Fruit fly (Drosophila melanogaster) whole organism: Measurements from ENCODE around the gene Cpr67Fb.

ENCODE experiments used
- CG8478 ChIP-seq: fragments of >200 bp; optimal IDR thresholded peaks from 2 replicates; lab custom pipeline; 2018; ENCODE audit warnings: inconsistent platforms
- Dll ChIP-seq: fragments of >200 bp; optimal IDR thresholded peaks from 2 replicates; lab custom pipeline; 2017
- EcR ChIP-seq, 2 experiments: fragments of >200 bp; optimal IDR thresholded peaks; 2 replicates each; lab custom pipeline; 2017; ENCODE audit warnings: missing biosample characterization in 2 of 2, missing genetic modification characterization in 2 of 2, missing genetic modification reagents in 2 of 2
- pan ChIP-seq: fragments of >200 bp; optimal IDR thresholded peaks from 2 replicates; lab custom pipeline; 2017
- psq ChIP-seq: fragments of >200 bp; optimal IDR thresholded peaks from 2 replicates; lab custom pipeline; 2017
- usp ChIP-seq: fragments of >200 bp; optimal IDR thresholded peaks from 2 replicates; lab custom pipeline; 2017; ENCODE audit warnings: missing biosample characterization, missing genetic modification characterization, mixed read lengths

DNA sequence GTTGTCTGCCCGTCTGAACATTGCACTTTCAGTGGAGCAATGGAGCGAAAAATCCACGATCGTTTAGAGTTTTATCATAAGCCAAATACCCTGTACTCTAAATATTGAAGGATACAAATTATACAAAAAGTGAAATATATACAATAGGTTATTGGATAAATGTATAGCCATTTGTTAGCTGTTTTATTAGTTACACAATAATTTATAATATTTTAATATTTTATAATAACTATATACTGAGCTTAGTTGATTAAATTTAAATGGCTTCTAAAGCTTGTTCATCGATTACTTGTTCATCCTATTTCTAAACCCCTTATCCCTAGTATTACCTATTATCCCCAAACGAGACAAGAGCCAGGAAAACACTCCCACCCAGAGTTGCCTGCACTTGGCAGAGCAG is 29.0 kb downstream of the Cpr67Fb start:
- no peak for TF ChIP-seq pan (lab: Kevin White, UChicago)
- no peak for TF ChIP-seq Dll (lab: Kevin White, UChicago)
- no peak for TF ChIP-seq EcR (GFP tag; optimal IDR thresholded peaks at IDR 0.05; lab: Kevin White, UChicago)
- TF ChIP-seq usp (GFP tag; lab: Kevin White, UChicago) = no peak
- no peak for TF ChIP-seq psq (lab: Kevin White, UChicago)
- no peak for TF ChIP-seq CG8478 (lab: Kevin White, UChicago)
